Worm (Caenorhabditis elegans): ENCODE data around the gene Y75B8A.31.

ce11 chrIII:12359265-12359664 is 7.8 kb downstream of the Y75B8A.31 start, which contains the start of gene Y75B8A.34:
- no peak for TF ChIP-seq nhr-237 (tag; optimal IDR thresholded peaks at IDR 0.05)
- no peak for TF ChIP-seq F26F4.8 (GFP tag; conservative IDR thresholded peaks at IDR 0.05)
- no peak for TF ChIP-seq snpc-4 (tag; optimal IDR thresholded peaks at IDR 0.05)
- TF ChIP-seq lsy-2 (tag; optimal IDR thresholded peaks at IDR 0.05), result no peak
- no peak for TF ChIP-seq dmd-8 (GFP tag; IDR thresholded peaks at IDR 0.05)
- no peak for TF ChIP-seq ztf-11 (tag; optimal IDR thresholded peaks at IDR 0.05)
- TF ChIP-seq lin-39 (tag; optimal IDR thresholded peaks at IDR 0.05), result no peak
- TF ChIP-seq mdt-29 (GFP tag; IDR thresholded peaks at IDR 0.05), result no peak
- TF ChIP-seq ama-1 (optimal IDR thresholded peaks at IDR 0.05), result no peak
- TF ChIP-seq daf-12 (tag; optimal IDR thresholded peaks at IDR 0.05), result no peak
- TF ChIP-seq nhr-77 (tag; optimal IDR thresholded peaks at IDR 0.05), result no peak
- TF ChIP-seq Y48G9A.11 (GFP tag; IDR thresholded peaks at IDR 0.05), result no peak
- TF ChIP-seq nhr-11 (tag; optimal IDR thresholded peaks at IDR 0.05), result no peak
- TF ChIP-seq lin-38 (GFP tag; IDR thresholded peaks at IDR 0.05), result no peak
